Fruit fly (Drosophila melanogaster): ENCODE measurements around the gene hoe1.
A peak's percentile ranks its signal among the peaks of the same experiment; 100 is the strongest.

hoe1 gene

dm6 chr2L:4907986-4908385, 24.2 kb downstream of the hoe1 start (continued):
- TF ChIP-seq CG6791 (GFP tag; IDR thresholded peaks at IDR 0.05; ENCODE audit: partially characterized antibody) (no peak), CG31441 (GFP tag; IDR thresholded peaks at IDR 0.05) (peak; percentile 93), sqz (GFP tag; optimal IDR thresholded peaks at IDR 0.05) (peak; percentile 64), Dip3 (GFP tag; optimal IDR thresholded peaks at IDR 0.05) (no peak), danr (GFP tag; IDR thresholded peaks at IDR 0.05) (peak; percentile 56; the same call in 1 of the 2 replicates), fu2 (GFP tag; optimal IDR thresholded peaks at IDR 0.05) (no peak), CG10979 (tag; optimal IDR thresholded peaks at IDR 0.05) (peak; percentile 63), Hr3 (GFP tag; optimal IDR thresholded peaks at IDR 0.05) (peak; percentile 69), pan (optimal IDR thresholded peaks at IDR 0.05) (no peak), pan (GFP tag; optimal IDR thresholded peaks at IDR 0.05 in 1 of 2, IDR thresholded peaks at IDR 0.05 in 1 of 2) (peak in 1 of 2 experiments; percentile 83), mam (GFP tag; optimal IDR thresholded peaks at IDR 0.05) (no peak), gfzf (GFP tag; optimal IDR thresholded peaks at IDR 0.05) (no peak), CG12391 (tag; optimal IDR thresholded peaks at IDR 0.05) (peak; percentile 83), Nf-YA (GFP tag; IDR thresholded peaks at IDR 0.05) (peak; percentile 60; the same call in 1 of the 2 replicates), grn (GFP tag; optimal IDR thresholded peaks at IDR 0.05) (no peak), CG15479 (GFP tag; optimal IDR thresholded peaks at IDR 0.05) (no peak), repo (GFP tag; optimal IDR thresholded peaks at IDR 0.05) (no peak), eve (GFP tag; optimal IDR thresholded peaks at IDR 0.05) (peak in 1 of 2 experiments; percentile 90), Eip74EF (GFP tag; optimal IDR thresholded peaks at IDR 0.05) (peak in 1 of 2 experiments; percentile 84), ind (GFP tag; optimal IDR thresholded peaks at IDR 0.05) (peak; percentile 54), BtbVII (GFP tag; optimal IDR thresholded peaks at IDR 0.05) (peak; percentile 44), h (optimal IDR thresholded peaks at IDR 0.05) (no peak), HmgZ (tag; optimal IDR thresholded peaks at IDR 0.05) (no peak), HLHmδ (GFP tag; optimal IDR thresholded peaks at IDR 0.05) (no peak), az2 (GFP tag; optimal IDR thresholded peaks at IDR 0.05) (peak; percentile 74), hth (optimal IDR thresholded peaks at IDR 0.05) (no peak), fd96Cb (tag; optimal IDR thresholded peaks at IDR 0.05) (peak; percentile 77), lbe (GFP tag; optimal IDR thresholded peaks at IDR 0.05) (no peak), CHES-1-like (GFP tag; optimal IDR thresholded peaks at IDR 0.05) (no peak), CG10462 (GFP tag; optimal IDR thresholded peaks at IDR 0.05) (peak; percentile 64), CG34224 (GFP tag; IDR thresholded peaks at IDR 0.05; ENCODE audit: partially characterized antibody) (no peak), ac (GFP tag; optimal IDR thresholded peaks at IDR 0.05) (no peak), CG3995 (GFP tag; optimal IDR thresholded peaks at IDR 0.05) (no peak), CG10543 (GFP tag; optimal IDR thresholded peaks at IDR 0.05) (no peak), jigr1 (GFP tag; IDR thresholded peaks at IDR 0.05) (no peak), Poxn (GFP tag; IDR thresholded peaks at IDR 0.05) (no peak), pfk (GFP tag; optimal IDR thresholded peaks at IDR 0.05) (no peak), gcm2 (GFP tag; optimal IDR thresholded peaks at IDR 0.05) (no peak), CG8388 (GFP tag; optimal IDR thresholded peaks at IDR 0.05) (peak; percentile 77), cas (GFP tag; IDR thresholded peaks at IDR 0.05) (no peak), nmo (GFP tag; optimal IDR thresholded peaks at IDR 0.05) (peak; percentile 67), Side (GFP tag; optimal IDR thresholded peaks at IDR 0.05) (no peak), CG12155 (GFP tag; optimal IDR thresholded peaks at IDR 0.05) (no peak), CG30020 (tag; optimal IDR thresholded peaks at IDR 0.05) (peak; percentile 8), CG34376 (GFP tag; optimal IDR thresholded peaks at IDR 0.05) (no peak), CG7786 (GFP tag; optimal IDR thresholded peaks at IDR 0.05) (no peak), lab (GFP tag; optimal IDR thresholded peaks at IDR 0.05) (peak; percentile 69), Doc3 (GFP tag; IDR thresholded peaks at IDR 0.05; ENCODE audit: partially characterized antibody) (no peak), NfI (GFP tag; optimal IDR thresholded peaks at IDR 0.05) (peak; percentile 28), inv (GFP tag; IDR thresholded peaks at IDR 0.05; ENCODE audit: partially characterized antibody) (no peak), CG14667 (GFP tag; IDR thresholded peaks at IDR 0.05) (no peak), CG2889 (GFP tag; IDR thresholded peaks at IDR 0.05) (peak; percentile 47; the same call in 1 of the 3 replicates)

Measured in whole organism, embryonic.